Worm (Caenorhabditis elegans): ENCODE data around the gene W01B6.4.

Gene W01B6.4

ce11 chrIV:10085401-10086187, 10.3 kb downstream of the W01B6.4 start, which contains the start of the genes col-2 and ndc-80 (continued):
- TF ChIP-seq sdz-12 (GFP tag; optimal IDR thresholded peaks at IDR 0.05) (no peak), hlh-11 (tag; optimal IDR thresholded peaks at IDR 0.05) (peak; percentile 19)

- TF ChIP-seq nhr-28 (tag; optimal IDR thresholded peaks at IDR 0.05): no peak
- no peak for TF ChIP-seq nhr-48 (tag; optimal IDR thresholded peaks at IDR 0.05)
- no peak for TF ChIP-seq hlh-11 (tag; optimal IDR thresholded peaks at IDR 0.05)
- TF ChIP-seq Y105C5A.15 (GFP tag; IDR thresholded peaks at IDR 0.05): no peak
- TF ChIP-seq fkh-10 (GFP tag; optimal IDR thresholded peaks at IDR 0.05): no peak
- no peak for TF ChIP-seq egl-43 (GFP tag; IDR thresholded peaks at IDR 0.05)
- TF ChIP-seq zag-1 (tag; optimal IDR thresholded peaks at IDR 0.05): no peak
- TF ChIP-seq cey-2 (tag; optimal IDR thresholded peaks at IDR 0.05; ENCODE audit: borderline replicate concordance, insufficient read depth): no peak
- no peak for TF ChIP-seq tag-97 (GFP tag; IDR thresholded peaks at IDR 0.05)
- no peak for TF ChIP-seq aha-1 (tag)
- no peak for TF ChIP-seq nhr-77 (tag; optimal IDR thresholded peaks at IDR 0.05)
- no peak for TF ChIP-seq pha-4 (GFP tag; IDR thresholded peaks at IDR 0.05)
- TF ChIP-seq pha-4 (tag; optimal IDR thresholded peaks at IDR 0.05): no peak
- no peak for TF ChIP-seq lin-13 (GFP tag; optimal IDR thresholded peaks at IDR 0.05)
- TF ChIP-seq lin-15B (tag; optimal IDR thresholded peaks at IDR 0.05): no peak
- TF ChIP-seq dpl-1 (GFP tag; optimal IDR thresholded peaks at IDR 0.05): no peak
- TF ChIP-seq daf-8 (GFP tag; IDR thresholded peaks at IDR 0.05): no peak
- no peak for TF ChIP-seq fos-1 (tag; optimal IDR thresholded peaks at IDR 0.05)
- TF ChIP-seq snpc-4 (tag; optimal IDR thresholded peaks at IDR 0.05): no peak
- no peak for TF ChIP-seq ceh-20 (GFP tag; IDR thresholded peaks at IDR 0.05)
Observed at ce11 chrIV:10089777-10090176, 14.5 kb downstream of the W01B6.4 start, which contains the start of gene ttr-39. ttr-39 (minus strand) TSS chrIV:10089877.

- no peak for TF ChIP-seq T26A8.4 (GFP tag; IDR thresholded peaks at IDR 0.05)
- no peak for TF ChIP-seq ceh-82 (tag; optimal IDR thresholded peaks at IDR 0.05)
- no peak for TF ChIP-seq tag-97 (GFP tag; IDR thresholded peaks at IDR 0.05)
- TF ChIP-seq ztf-11 (tag; optimal IDR thresholded peaks at IDR 0.05): no peak
- TF ChIP-seq T20F7.1 (GFP tag; optimal IDR thresholded peaks at IDR 0.05): no peak
- TF ChIP-seq duxl-1 (tag; optimal IDR thresholded peaks at IDR 0.05; ENCODE audit: poor library complexity): no peak
- no peak for TF ChIP-seq D1046.2 (GFP tag; IDR thresholded peaks at IDR 0.05)
- no peak for TF ChIP-seq ceh-62 (tag; optimal IDR thresholded peaks at IDR 0.05)
- TF ChIP-seq ama-1 (optimal IDR thresholded peaks at IDR 0.05): no peak
- TF ChIP-seq lin-15B (tag; optimal IDR thresholded peaks at IDR 0.05): no peak
- no peak for TF ChIP-seq snpc-1.2 (GFP tag; IDR thresholded peaks at IDR 0.05)
- TF ChIP-seq zfp-2 (tag; optimal IDR thresholded peaks at IDR 0.05): no peak
- TF ChIP-seq ceh-20 (GFP tag; IDR thresholded peaks at IDR 0.05): no peak
- no peak for TF ChIP-seq hlh-30 (tag; optimal IDR thresholded peaks at IDR 0.05; ENCODE audit: insufficient read depth)
- TF ChIP-seq F37D6.2 (tag; optimal IDR thresholded peaks at IDR 0.05): no peak
- no peak for TF ChIP-seq daf-8 (GFP tag; IDR thresholded peaks at IDR 0.05)
Observed at ce11 chrIV:10090358-10090757, 15.1 kb downstream of the W01B6.4 start, which contains the start of gene ttbk-5. ttbk-5 (plus strand) TSS chrIV:10090658.

- 0 out of 2 replicates have a peak, but pooled peaks have one; percentile 30 for TF ChIP-seq egl-43 (GFP tag; IDR thresholded peaks at IDR 0.05)
- TF ChIP-seq hmg-1.1 (GFP tag; IDR thresholded peaks at IDR 0.05): no peak
Observed at ce11 chrIV:10095171-10095570, 19.9 kb downstream of the W01B6.4 start, which contains the start of the genes C04G2.5 and msp-36. C04G2.5 (minus strand) TSS chrIV:10095271. msp-36 (plus strand) TSS chrIV:10095433.

- TF ChIP-seq R02D3.7 (tag; optimal IDR thresholded peaks at IDR 0.05) (peak; percentile 55), daf-8 (GFP tag; IDR thresholded peaks at IDR 0.05) (no peak), ceh-44 (GFP tag; IDR thresholded peaks at IDR 0.05) (no peak), lim-7 (GFP tag; IDR thresholded peaks at IDR 0.05) (no peak), aha-1 (tag) (peak; percentile 45), Y48G9A.11 (GFP tag; IDR thresholded peaks at IDR 0.05) (0 out of 2 replicates have a peak, but pooled peaks have one; percentile 31), F10B5.3 (tag; optimal IDR thresholded peaks at IDR 0.05) (no peak), zfp-2 (tag; optimal IDR thresholded peaks at IDR 0.05) (no peak), T20F7.1 (GFP tag; optimal IDR thresholded peaks at IDR 0.05) (peak; percentile 88), F49E8.2 (tag; optimal IDR thresholded peaks at IDR 0.05; ENCODE audit: borderline replicate concordance) (no peak), nhr-77 (tag; optimal IDR thresholded peaks at IDR 0.05) (no peak)
Observed at ce11 chrIV:10096881-10097280, 21.6 kb downstream of the W01B6.4 start, which contains the start of gene dis-3. dis-3 (plus strand) TSS chrIV:10097202.
